Worm (Caenorhabditis elegans): ENCODE data around the gene fbxb-112.

fbxb-112 gene

DNA sequence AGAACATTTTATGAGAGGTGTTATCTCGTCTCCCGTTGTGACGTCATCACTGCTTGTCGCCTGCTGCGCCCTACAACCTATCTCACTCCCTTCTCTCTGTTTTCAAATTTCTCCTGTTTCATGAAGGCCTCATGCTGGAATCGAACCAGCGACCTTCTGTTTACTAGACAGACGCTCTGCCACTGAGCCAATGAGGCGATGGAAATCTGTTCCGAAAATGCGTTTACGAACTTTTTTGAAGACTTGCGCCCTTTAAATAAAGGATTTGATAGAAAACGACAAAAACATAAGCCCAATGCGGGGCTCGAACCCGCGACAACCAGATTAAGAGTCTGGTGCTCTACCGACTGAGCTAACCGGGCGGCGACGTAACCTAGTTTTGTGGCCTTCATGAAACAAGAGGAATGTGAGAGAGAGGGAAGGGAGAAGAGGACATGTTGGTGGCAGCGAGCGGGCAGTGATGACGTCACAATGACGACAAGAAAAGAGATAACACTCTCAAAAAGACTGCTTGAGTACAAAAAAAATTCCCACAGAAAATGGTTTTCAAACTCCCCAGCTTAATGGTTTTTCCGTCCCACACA lies 28.2 kb downstream of the fbxb-112 start, which contains the start of gene clec-126 (continued):
- peak; percentile 81 for TF ChIP-seq ref-2 (tag; optimal IDR thresholded peaks at IDR 0.05)
- TF ChIP-seq ceh-48 (tag; optimal IDR thresholded peaks at IDR 0.05): peak; percentile 53
- no peak for TF ChIP-seq ceh-30 (tag; optimal IDR thresholded peaks at IDR 0.05)
- peak; percentile 77 for TF ChIP-seq ceh-6 (GFP tag; optimal IDR thresholded peaks at IDR 0.05)
- peak; percentile 71 for TF ChIP-seq ceh-18 (tag; optimal IDR thresholded peaks at IDR 0.05)
- TF ChIP-seq fkh-6 (tag; optimal IDR thresholded peaks at IDR 0.05): peak; percentile 76
- TF ChIP-seq ceh-19 (GFP tag; optimal IDR thresholded peaks at IDR 0.05): peak; percentile 68
- TF ChIP-seq pha-4 (tag; optimal IDR thresholded peaks at IDR 0.05): no peak
- TF ChIP-seq sox-4 (tag; optimal IDR thresholded peaks at IDR 0.05): peak; percentile 65
- TF ChIP-seq nfya-1 (tag; optimal IDR thresholded peaks at IDR 0.05): peak; percentile 64
- TF ChIP-seq C38D4.7 (GFP tag; optimal IDR thresholded peaks at IDR 0.05): peak; percentile 75
- TF ChIP-seq K09A11.1 (tag; optimal IDR thresholded peaks at IDR 0.05; ENCODE audit: insufficient read depth): peak; percentile 69
- TF ChIP-seq K02D7.2 (tag; optimal IDR thresholded peaks at IDR 0.05): peak; percentile 61
- TF ChIP-seq unc-86 (tag; optimal IDR thresholded peaks at IDR 0.05): peak; percentile 69
- peak; percentile 88 for TF ChIP-seq dve-1 (tag; optimal IDR thresholded peaks at IDR 0.05)
- peak; percentile 54 for TF ChIP-seq hlh-13 (GFP tag; optimal IDR thresholded peaks at IDR 0.05)
- peak; percentile 81 for TF ChIP-seq eyg-1 (tag; optimal IDR thresholded peaks at IDR 0.05)

DNA sequence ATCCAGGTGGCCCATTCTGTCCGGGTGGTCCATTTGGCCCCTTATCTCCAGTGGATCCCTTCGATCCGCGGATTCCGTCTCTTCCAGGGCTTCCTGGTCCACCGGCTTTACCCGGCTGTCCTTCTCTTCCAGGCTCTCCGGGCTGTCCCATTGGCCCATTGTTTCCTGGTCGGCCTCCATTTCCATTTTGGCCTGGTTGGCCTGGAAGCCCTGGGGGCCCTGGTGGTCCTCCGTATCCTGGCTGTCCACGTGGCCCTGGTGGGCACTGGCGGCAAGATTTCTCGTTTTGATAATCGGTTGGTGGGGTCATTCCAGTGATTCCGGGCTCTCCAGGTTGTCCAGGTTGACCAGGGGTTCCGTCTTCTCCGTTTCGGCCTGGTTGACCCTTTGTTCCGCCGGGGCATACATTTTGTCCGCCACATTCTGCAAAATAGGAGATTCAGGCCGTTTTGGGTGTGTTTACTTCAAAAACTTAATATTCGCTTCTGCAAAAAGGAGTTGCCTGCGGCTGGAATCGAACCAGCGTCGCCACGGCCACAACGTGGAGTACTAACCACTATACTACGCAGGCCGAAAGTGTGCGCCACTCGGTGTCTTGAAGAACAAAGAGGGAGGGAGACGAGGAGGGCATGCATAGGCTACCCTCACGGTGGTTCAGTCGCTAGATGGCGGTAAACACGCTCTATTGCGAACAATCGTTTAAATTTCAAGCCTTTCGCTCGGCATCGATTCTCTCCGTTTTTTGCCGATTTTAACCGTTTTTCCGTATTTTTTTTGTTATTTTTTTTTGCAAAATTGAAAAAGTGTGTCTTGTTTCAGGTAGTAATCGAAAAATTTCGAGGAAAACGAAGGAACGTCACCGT lies 30.3 kb downstream of the fbxb-112 start, which contains the start of gene W09G10.9:
Gene W09G10.9 (plus strand): TSS at position 813 of the 863 bp plus-strand sequence.
- TF ChIP-seq mec-3 (tag; optimal IDR thresholded peaks at IDR 0.05; ENCODE audit: borderline replicate concordance) (no peak), gmeb-2 (tag; optimal IDR thresholded peaks at IDR 0.05) (peak; percentile 60), pax-1 (tag; optimal IDR thresholded peaks at IDR 0.05) (no peak), ztf-16 (tag; optimal IDR thresholded peaks at IDR 0.05) (peak; percentile 57), hlh-15 (tag; optimal IDR thresholded peaks at IDR 0.05) (peak; percentile 49), pag-3 (tag; optimal IDR thresholded peaks at IDR 0.05; ENCODE audit: borderline replicate concordance) (no peak), Y22D7AL.16 (tag; optimal IDR thresholded peaks at IDR 0.05) (peak; percentile 55), pqm-1 (tag; optimal IDR thresholded peaks at IDR 0.05) (no peak), tbx-2 (tag; optimal IDR thresholded peaks at IDR 0.05) (peak; percentile 80), ceh-45 (GFP tag; IDR thresholded peaks at IDR 0.05) (peak; percentile 79), sox-2 (GFP tag; IDR thresholded peaks at IDR 0.05) (peak; percentile 88), ahr-1 (tag; optimal IDR thresholded peaks at IDR 0.05) (peak; percentile 46), zip-5 (tag; optimal IDR thresholded peaks at IDR 0.05) (peak; percentile 51), ceh-9 (tag; optimal IDR thresholded peaks at IDR 0.05) (peak; percentile 6), ama-1 (optimal IDR thresholded peaks at IDR 0.05) (no peak), unc-42 (tag; optimal IDR thresholded peaks at IDR 0.05) (no peak), dmd-4 (tag; optimal IDR thresholded peaks at IDR 0.05; ENCODE audit: borderline replicate concordance) (peak; percentile 70), sdc-2 (tag; optimal IDR thresholded peaks at IDR 0.05) (peak; percentile 48), fkh-10 (GFP tag; optimal IDR thresholded peaks at IDR 0.05) (no peak), nhr-232 (tag; optimal IDR thresholded peaks at IDR 0.05) (peak; percentile 65), hlh-8 (tag; optimal IDR thresholded peaks at IDR 0.05) (no peak), ceh-19 (GFP tag; optimal IDR thresholded peaks at IDR 0.05) (peak; percentile 77), hlh-6 (tag; optimal IDR thresholded peaks at IDR 0.05) (peak; percentile 77), C38D4.7 (GFP tag; optimal IDR thresholded peaks at IDR 0.05) (peak; percentile 63), nfya-1 (tag; optimal IDR thresholded peaks at IDR 0.05) (peak; percentile 57), ceh-24 (tag; optimal IDR thresholded peaks at IDR 0.05) (no peak), fkh-6 (tag; optimal IDR thresholded peaks at IDR 0.05) (peak; percentile 66), ceh-34 (tag; optimal IDR thresholded peaks at IDR 0.05) (peak; percentile 62), sox-4 (tag; optimal IDR thresholded peaks at IDR 0.05) (peak; percentile 80), dve-1 (tag; optimal IDR thresholded peaks at IDR 0.05) (peak; percentile 12), unc-86 (tag; optimal IDR thresholded peaks at IDR 0.05) (peak; percentile 75), ets-4 (tag; optimal IDR thresholded peaks at IDR 0.05) (no peak), lin-11 (tag; optimal IDR thresholded peaks at IDR 0.05) (peak; percentile 79), unc-55 (GFP tag; optimal IDR thresholded peaks at IDR 0.05) (no peak), ref-2 (tag; optimal IDR thresholded peaks at IDR 0.05) (peak; percentile 65), elt-4 (tag; optimal IDR thresholded peaks at IDR 0.05) (no peak), lim-6 (tag; optimal IDR thresholded peaks at IDR 0.05) (no peak), tbx-7 (tag; optimal IDR thresholded peaks at IDR 0.05) (no peak), K02D7.2 (tag; optimal IDR thresholded peaks at IDR 0.05) (peak; percentile 56), odd-2 (tag; optimal IDR thresholded peaks at IDR 0.05) (no peak)
